Worm (Caenorhabditis elegans): ENCODE data around the gene Y15E3A.5.
A peak's percentile ranks its signal among the peaks of the same experiment; 100 is the strongest.

Gene Y15E3A.5

DNA sequence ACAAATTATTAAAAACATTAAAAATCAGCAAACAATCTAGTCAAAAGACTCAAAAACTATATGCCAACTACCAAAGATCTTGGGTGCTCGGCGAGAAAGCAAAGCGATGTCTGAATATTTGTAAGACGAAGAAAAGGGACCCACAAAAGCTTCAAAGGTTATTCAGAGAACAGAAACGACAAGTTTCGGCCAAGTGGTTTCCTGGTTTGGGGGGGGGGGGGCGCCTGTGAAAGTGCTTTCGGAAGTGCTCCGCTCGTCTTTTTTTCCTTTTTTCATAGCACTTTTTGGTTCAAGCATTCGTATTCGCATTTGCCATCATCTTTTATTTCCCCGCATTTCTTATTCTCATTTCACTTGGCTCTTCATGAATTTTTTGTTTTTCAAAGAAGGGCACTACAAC, 41.1 kb downstream of the Y15E3A.5 start:
- no peak for TF ChIP-seq dao-5 (tag; optimal IDR thresholded peaks at IDR 0.05)
- no peak for TF ChIP-seq him-1 (tag; optimal IDR thresholded peaks at IDR 0.05)
- no peak for TF ChIP-seq W03F9.2 (tag; optimal IDR thresholded peaks at IDR 0.05)

DNA sequence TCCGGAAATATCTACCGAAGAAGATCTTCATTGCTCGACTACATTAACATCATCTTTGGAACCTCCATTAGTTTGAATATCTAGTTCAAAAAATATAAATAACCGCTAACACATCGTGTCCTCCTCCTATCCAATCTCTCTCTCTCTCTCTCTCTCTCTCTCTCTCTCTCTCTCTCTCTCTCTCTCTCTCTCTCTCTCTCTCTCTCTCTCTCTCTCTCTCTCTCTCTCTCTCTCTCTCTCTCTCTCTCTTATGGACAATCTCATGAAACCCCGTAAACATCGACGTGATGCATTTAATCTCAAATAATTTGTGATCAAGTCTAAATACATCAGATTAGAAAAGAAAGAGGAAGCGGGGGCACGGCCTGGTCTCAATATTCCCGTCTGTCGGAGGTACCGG, 41.9 kb downstream of the Y15E3A.5 start:
- TF ChIP-seq him-1 (tag; optimal IDR thresholded peaks at IDR 0.05) = no peak
- TF ChIP-seq W03F9.2 (tag; optimal IDR thresholded peaks at IDR 0.05) = no peak
- no peak for TF ChIP-seq dao-5 (tag; optimal IDR thresholded peaks at IDR 0.05)

DNA sequence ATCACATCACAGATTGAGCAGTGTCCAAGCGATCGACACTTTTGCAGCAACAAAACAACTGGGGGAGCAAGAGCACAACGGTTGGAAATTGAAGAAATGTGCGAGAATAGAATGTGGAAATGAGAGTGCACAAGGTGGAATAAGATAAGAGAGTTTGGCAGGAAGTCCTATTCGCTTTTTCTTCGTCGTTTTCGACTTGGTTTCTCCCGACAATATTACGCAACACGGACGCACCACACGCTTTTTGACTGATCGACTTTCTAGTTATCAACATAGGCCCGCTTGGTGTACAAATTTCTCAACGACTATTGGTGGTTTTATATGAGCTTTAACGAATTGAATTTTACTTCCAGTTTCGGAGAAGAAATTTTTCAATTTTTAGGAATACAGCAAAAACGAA, 42.6 kb downstream of the Y15E3A.5 start:
- TF ChIP-seq him-1 (tag; optimal IDR thresholded peaks at IDR 0.05) (no peak), W03F9.2 (tag; optimal IDR thresholded peaks at IDR 0.05) (no peak), dao-5 (tag; optimal IDR thresholded peaks at IDR 0.05) (no peak)

DNA sequence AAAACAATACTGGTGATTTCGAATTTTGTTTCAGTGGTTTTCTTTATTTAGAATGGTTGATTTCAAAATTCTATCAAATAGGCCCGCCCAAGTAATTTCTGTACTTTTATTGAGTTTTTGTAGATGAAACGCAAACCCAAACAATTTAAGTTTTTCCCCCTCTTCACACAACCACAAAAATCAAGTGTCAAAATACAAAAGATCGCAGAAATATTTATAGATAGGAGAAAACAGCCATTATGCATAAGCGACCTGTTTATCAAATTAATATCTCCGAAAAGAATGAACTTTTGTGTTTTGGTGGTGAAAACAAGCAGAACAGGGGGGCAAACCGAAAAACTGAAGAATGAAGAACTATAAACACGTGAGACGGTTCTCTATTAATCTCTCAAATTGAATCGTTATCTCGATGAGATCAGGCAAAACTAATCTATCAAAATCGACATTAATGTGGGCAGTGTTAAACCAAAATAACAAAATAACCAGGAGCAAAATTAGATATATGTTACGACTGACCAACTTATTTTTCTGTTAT, 43.8 kb downstream of the Y15E3A.5 start:
- TF ChIP-seq him-1 (tag; optimal IDR thresholded peaks at IDR 0.05) (no peak), dao-5 (tag; optimal IDR thresholded peaks at IDR 0.05) (no peak), W03F9.2 (tag; optimal IDR thresholded peaks at IDR 0.05) (no peak)

DNA sequence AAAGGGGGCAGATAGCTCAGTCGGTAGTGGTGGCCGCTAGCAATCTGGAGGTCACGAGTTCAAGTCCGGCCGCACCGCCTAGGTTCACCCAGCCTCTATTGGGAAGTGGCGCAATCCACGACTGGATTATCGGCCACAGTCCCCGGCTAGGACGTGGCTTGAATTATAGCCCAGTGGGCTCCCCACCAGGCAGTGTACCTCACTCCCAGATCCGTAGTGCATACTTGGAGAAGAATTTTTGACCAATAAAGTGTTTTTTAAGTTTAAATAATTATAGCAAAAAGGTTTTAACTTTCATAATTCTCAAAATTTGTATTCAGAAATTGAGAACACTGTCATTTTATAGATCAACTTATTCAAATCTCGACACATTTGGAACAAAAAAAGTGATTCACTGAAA, 45.0 kb downstream of the Y15E3A.5 start:
- TF ChIP-seq W03F9.2 (tag; optimal IDR thresholded peaks at IDR 0.05) (no peak), him-1 (tag; optimal IDR thresholded peaks at IDR 0.05) (no peak), dao-5 (tag; optimal IDR thresholded peaks at IDR 0.05) (no peak)

DNA sequence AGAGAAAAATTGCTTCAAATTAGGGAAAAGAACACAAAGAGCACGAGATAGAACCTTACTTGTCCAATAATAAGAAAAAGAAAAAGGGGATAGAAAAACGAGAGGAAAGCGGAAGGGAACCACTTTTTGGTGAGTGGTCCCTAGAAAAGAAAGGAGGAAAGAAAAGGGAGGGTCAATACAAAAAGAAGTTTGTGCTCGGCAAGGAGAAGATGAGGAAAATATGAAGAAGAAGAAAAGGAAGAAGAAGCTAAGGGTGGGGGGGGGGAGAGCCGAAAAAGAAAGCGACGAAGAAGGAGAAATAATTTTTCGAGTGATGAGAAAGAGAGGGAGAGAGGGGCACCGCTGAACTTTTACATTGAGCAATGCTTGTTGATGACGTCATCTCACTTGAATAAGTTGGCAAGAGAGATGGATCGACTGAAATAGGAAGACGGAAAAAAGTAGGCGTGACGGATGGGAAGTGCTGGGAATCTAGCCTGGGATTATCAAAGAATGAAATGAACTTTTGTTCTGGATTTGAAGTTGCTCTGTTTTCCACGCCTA, 45.5 kb downstream of the Y15E3A.5 start:
- TF ChIP-seq dao-5 (tag; optimal IDR thresholded peaks at IDR 0.05) (no peak), W03F9.2 (tag; optimal IDR thresholded peaks at IDR 0.05) (no peak), him-1 (tag; optimal IDR thresholded peaks at IDR 0.05) (peak; percentile 71)

DNA sequence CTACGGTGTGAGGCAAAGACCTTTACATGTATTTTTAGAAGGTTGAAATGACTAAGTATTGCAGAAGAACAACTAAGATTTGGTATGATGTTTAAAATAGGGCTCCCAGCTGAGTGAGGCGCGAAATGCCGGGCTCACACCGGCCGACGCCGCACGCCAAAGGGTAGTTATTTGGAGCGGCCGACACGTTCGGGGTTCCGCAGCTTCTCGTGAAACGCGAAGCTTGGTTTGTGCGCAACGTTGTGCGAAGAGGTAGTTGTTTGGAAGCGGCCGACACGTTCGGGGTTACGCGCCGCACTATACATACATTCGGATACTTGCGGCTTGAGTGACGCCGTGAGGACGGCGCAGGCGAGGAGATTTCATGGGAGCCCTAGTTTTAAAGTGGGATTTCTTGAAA, 47.9 kb downstream of the Y15E3A.5 start:
- no peak for TF ChIP-seq dao-5 (tag; optimal IDR thresholded peaks at IDR 0.05)
- no peak for TF ChIP-seq W03F9.2 (tag; optimal IDR thresholded peaks at IDR 0.05)
- no peak for TF ChIP-seq him-1 (tag; optimal IDR thresholded peaks at IDR 0.05)

DNA sequence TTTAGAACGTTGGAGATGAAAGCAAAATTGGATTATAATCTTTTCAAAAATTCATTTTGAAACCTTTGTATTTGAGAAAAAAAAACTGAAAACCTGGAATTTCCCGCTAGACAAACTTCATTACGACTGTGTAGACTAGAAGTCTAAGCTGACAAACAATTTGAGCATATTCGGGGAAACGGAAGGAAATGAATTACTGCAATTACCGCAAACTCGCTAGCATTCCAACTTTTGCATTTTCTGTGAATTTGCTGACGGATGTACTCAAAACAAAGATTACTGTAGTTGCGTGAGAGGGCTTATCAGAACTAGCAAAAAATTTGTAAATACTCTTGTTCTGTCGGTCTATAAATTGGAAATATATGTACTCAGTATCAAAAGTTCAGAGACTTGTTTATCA, 49.5 kb downstream of the Y15E3A.5 start:
- TF ChIP-seq him-1 (tag; optimal IDR thresholded peaks at IDR 0.05) = no peak
- no peak for TF ChIP-seq dao-5 (tag; optimal IDR thresholded peaks at IDR 0.05)
- TF ChIP-seq W03F9.2 (tag; optimal IDR thresholded peaks at IDR 0.05) = no peak

DNA sequence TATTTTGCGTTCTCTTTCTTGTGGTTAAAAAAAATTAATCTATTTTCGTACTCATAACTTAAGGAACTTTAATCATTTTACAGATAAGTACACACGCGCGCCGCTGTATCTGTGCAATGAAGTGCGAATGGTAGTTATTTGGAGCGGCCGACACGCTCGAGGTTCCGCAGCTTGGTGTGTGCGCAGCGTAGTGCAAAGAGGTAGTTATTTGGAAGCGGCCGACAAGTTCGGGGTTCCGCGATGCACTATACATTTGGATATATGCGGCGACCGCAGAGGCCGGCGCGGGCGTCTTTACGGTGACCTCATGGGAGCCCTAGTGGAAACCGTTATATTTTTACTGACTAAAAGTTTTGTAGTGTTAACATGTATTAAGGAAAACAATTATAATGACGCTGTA, 52.3 kb downstream of the Y15E3A.5 start:
- TF ChIP-seq dao-5 (tag; optimal IDR thresholded peaks at IDR 0.05) (no peak), him-1 (tag; optimal IDR thresholded peaks at IDR 0.05) (no peak), W03F9.2 (tag; optimal IDR thresholded peaks at IDR 0.05) (no peak)

Measured in whole organism, L4/young adult.